Fruit fly (Drosophila melanogaster) whole organism, embryonic: ENCODE data around the gene kek4.

Experiments used
- Atf-2 ChIP-seq: fragments of 200-800 bp; sonication (Bioruptor generic); optimal IDR thresholded peaks from 2 replicates; lab custom pipeline; 2016; ENCODE audit warnings: missing biosample characterization, missing genetic modification characterization
- BEAF-32 ChIP-seq: fragments of 200-800 bp; sonication (Bioruptor generic); optimal IDR thresholded peaks from 3 replicates; lab custom pipeline; 2017; ENCODE audit warnings: missing biosample characterization, missing genetic modification characterization, mild to moderate bottlenecking, moderate library complexity, missing genetic modification reagents
- CG10147 ChIP-seq: fragments of 200-800 bp; sonication (Bioruptor generic); optimal IDR thresholded peaks from 2 replicates; lab custom pipeline; 2019; ENCODE audit warnings: missing biosample characterization, mild to moderate bottlenecking, missing genetic modification characterization, moderate library complexity
- CG10274 ChIP-seq: fragments of 200-800 bp; sonication (Bioruptor generic); optimal IDR thresholded peaks from 3 replicates; lab custom pipeline; 2017; ENCODE audit warnings: missing biosample characterization, mild to moderate bottlenecking, missing genetic modification characterization
- CG11504 ChIP-seq: fragments of 200-800 bp; sonication (Bioruptor generic); optimal IDR thresholded peaks from 3 replicates; lab custom pipeline; 2019; ENCODE audit warnings: missing biosample characterization, mild to moderate bottlenecking, missing genetic modification characterization, moderate library complexity
- CG12104 ChIP-seq: fragments of 200-800 bp; sonication (Bioruptor generic); optimal IDR thresholded peaks from 3 replicates; lab custom pipeline; 2016; ENCODE audit warnings: missing biosample characterization, missing genetic modification characterization
- CG13123 ChIP-seq: fragments of 200-800 bp; sonication (Bioruptor generic); optimal IDR thresholded peaks from 2 replicates; lab custom pipeline; 2016; ENCODE audit warnings: missing biosample characterization, missing genetic modification characterization
- CG13424 ChIP-seq: fragments of 200-800 bp; sonication (Bioruptor generic); optimal IDR thresholded peaks from 2 replicates; lab custom pipeline; 2019; ENCODE audit warnings: missing biosample characterization, mild to moderate bottlenecking, missing genetic modification characterization, moderate library complexity
- CG14441 ChIP-seq: fragments of 200-800 bp; sonication (Bioruptor generic); IDR thresholded peaks from 2 replicates; pipeline ENCODE4 v1.3.6; 2022; ENCODE audit warnings: missing biosample characterization, missing genetic modification characterization
- CG14710 ChIP-seq: fragments of 200-800 bp; sonication (Bioruptor generic); optimal IDR thresholded peaks from 3 replicates; lab custom pipeline; 2019; ENCODE audit warnings: missing biosample characterization, mild to moderate bottlenecking, missing genetic modification characterization, moderate library complexity
- CG1602 ChIP-seq: fragments of 200-800 bp; sonication (Bioruptor generic); optimal IDR thresholded peaks from 3 replicates; lab custom pipeline; 2016; ENCODE audit warnings: missing biosample characterization, missing genetic modification characterization
- CG16815 ChIP-seq: fragments of 200-800 bp; sonication (Bioruptor generic); optimal IDR thresholded peaks from 3 replicates; lab custom pipeline; 2017; ENCODE audit warnings: missing biosample characterization, mild to moderate bottlenecking, missing genetic modification characterization
- CG17328 ChIP-seq: fragments of 200-800 bp; sonication (Bioruptor generic); IDR thresholded peaks from 2 replicates; pipeline ENCODE4 v1.3.6; 2022; ENCODE audit warnings: missing biosample characterization, missing genetic modification characterization
- CG17385 ChIP-seq: fragments of 200-800 bp; sonication (Bioruptor generic); optimal IDR thresholded peaks from 3 replicates; lab custom pipeline; 2018; ENCODE audit warnings: missing biosample characterization, mild to moderate bottlenecking, missing genetic modification characterization
- CG1792 ChIP-seq: fragments of 200-800 bp; sonication (Bioruptor generic); optimal IDR thresholded peaks from 2 replicates; lab custom pipeline; 2016; ENCODE audit warnings: missing biosample characterization, missing genetic modification characterization
- CG1832 ChIP-seq: fragments of 200-800 bp; sonication (Bioruptor generic); optimal IDR thresholded peaks from 2 replicates; lab custom pipeline; 2017; ENCODE audit warnings: missing biosample characterization, mild to moderate bottlenecking, missing genetic modification characterization, inconsistent platforms
- CG4282 ChIP-seq: fragments of 200-800 bp; sonication (Bioruptor generic); optimal IDR thresholded peaks from 2 replicates; lab custom pipeline; 2016; ENCODE audit warnings: missing biosample characterization, missing genetic modification characterization
- CG4404 ChIP-seq: fragments of 200-800 bp; sonication (Bioruptor generic); IDR thresholded peaks from 2 replicates; pipeline ENCODE4 v1.3.6; 2022; ENCODE audit warnings: missing biosample characterization, missing genetic modification characterization
- CG6175 ChIP-seq: fragments of 200-800 bp; sonication (Bioruptor generic); IDR thresholded peaks from 3 replicates; pipeline ENCODE4 v1.3.6; 2022; ENCODE audit warnings: missing biosample characterization, missing genetic modification characterization
- CG6254 ChIP-seq: fragments of 200-800 bp; sonication (Bioruptor generic); optimal IDR thresholded peaks from 3 replicates; lab custom pipeline; 2017; ENCODE audit warnings: mild to moderate bottlenecking, missing biosample characterization, missing genetic modification reagents, missing genetic modification characterization
- CG6272 ChIP-seq: fragments of 200-800 bp; sonication (Bioruptor generic); IDR thresholded peaks from 2 replicates; pipeline ENCODE4 v1.3.6; 2022; ENCODE audit warnings: missing biosample characterization, missing genetic modification characterization
- CG7556 ChIP-seq: fragments of 200-800 bp; sonication (Bioruptor generic); optimal IDR thresholded peaks from 2 replicates; lab custom pipeline; 2017; ENCODE audit warnings: missing biosample characterization, mild to moderate bottlenecking, missing genetic modification characterization
- CG9215 ChIP-seq: fragments of 200-800 bp; sonication (Bioruptor generic); IDR thresholded peaks from 2 replicates; pipeline ENCODE4 v1.3.6; 2022; ENCODE audit warnings: missing biosample characterization, missing genetic modification characterization
- CG9727 ChIP-seq: fragments of 200-800 bp; sonication (Bioruptor generic); optimal IDR thresholded peaks from 3 replicates; lab custom pipeline; 2017; ENCODE audit warnings: missing biosample characterization, mild to moderate bottlenecking, missing genetic modification characterization
- CG9932 ChIP-seq: fragments of 200-800 bp; sonication (Bioruptor generic); IDR thresholded peaks from 2 replicates; pipeline ENCODE4 v1.3.6; 2022; ENCODE audit warnings: missing biosample characterization, missing genetic modification characterization
- CHES-1-like ChIP-seq: fragments of 200-800 bp; sonication (Bioruptor generic); optimal IDR thresholded peaks from 2 replicates; lab custom pipeline; 2016; ENCODE audit warnings: missing biosample characterization, missing genetic modification characterization
- Dfd ChIP-seq, 2 experiments: fragments of >200 bp; optimal IDR thresholded peaks; 2 replicates each; lab custom pipeline; 2017; ENCODE audit warnings: missing biosample characterization in 2 of 2, missing genetic modification characterization in 2 of 2
- Doc2 ChIP-seq: fragments of 200-800 bp; sonication (Bioruptor generic); IDR thresholded peaks from 2 replicates; pipeline ENCODE4 v1.3.6; 2022; ENCODE audit warnings: missing biosample characterization, missing genetic modification characterization
- Fer1 ChIP-seq: fragments of 200-800 bp; sonication (Bioruptor generic); optimal IDR thresholded peaks from 2 replicates; lab custom pipeline; 2017; ENCODE audit warnings: missing biosample characterization, mild to moderate bottlenecking, missing genetic modification characterization
- Hmr ChIP-seq: fragments of 200-800 bp; sonication (Bioruptor generic); optimal IDR thresholded peaks from 3 replicates; lab custom pipeline; 2017; ENCODE audit warnings: mild to moderate bottlenecking, missing biosample characterization, missing genetic modification reagents, missing genetic modification characterization
- MESR4 ChIP-seq: fragments of 200-800 bp; sonication (Bioruptor generic); optimal IDR thresholded peaks from 2 replicates; lab custom pipeline; 2018; ENCODE audit warnings: missing biosample characterization, mild to moderate bottlenecking, missing genetic modification characterization, moderate library complexity
- Mad ChIP-seq: fragments of 200-800 bp; sonication (Bioruptor generic); optimal IDR thresholded peaks from 2 replicates; lab custom pipeline; 2016; ENCODE audit warnings: missing biosample characterization, missing genetic modification characterization
- Poxn ChIP-seq: fragments of 200-800 bp; sonication (Bioruptor generic); IDR thresholded peaks from 2 replicates; pipeline ENCODE4 v1.3.6; 2022; ENCODE audit warnings: missing biosample characterization, missing genetic modification characterization
- Ptx1 ChIP-seq: fragments of 200-800 bp; sonication (Bioruptor generic); IDR thresholded peaks from 2 replicates; pipeline ENCODE4 v1.3.6; 2022; ENCODE audit warnings: missing biosample characterization, missing genetic modification characterization
- Six4 ChIP-seq: fragments of 200-800 bp; sonication (Bioruptor generic); optimal IDR thresholded peaks from 2 replicates; lab custom pipeline; 2016; ENCODE audit warnings: missing biosample characterization, missing genetic modification characterization
- Xbp1 ChIP-seq: fragments of 200-800 bp; sonication (Bioruptor generic); optimal IDR thresholded peaks from 3 replicates; lab custom pipeline; 2016; ENCODE audit warnings: missing biosample characterization, mild to moderate bottlenecking, missing genetic modification characterization
- ac ChIP-seq: fragments of 200-800 bp; sonication (Bioruptor generic); optimal IDR thresholded peaks from 3 replicates; lab custom pipeline; 2017; ENCODE audit warnings: missing biosample characterization, mild to moderate bottlenecking, missing genetic modification characterization
- aop ChIP-seq: fragments of 200-800 bp; sonication (Bioruptor generic); IDR thresholded peaks from 2 replicates; pipeline ENCODE4 v1.3.6; 2022; ENCODE audit warnings: missing biosample characterization, missing genetic modification characterization
- cg ChIP-seq: fragments of 200-800 bp; sonication (Bioruptor generic); optimal IDR thresholded peaks from 3 replicates; lab custom pipeline; 2019; ENCODE audit warnings: missing biosample characterization, mild to moderate bottlenecking, missing genetic modification characterization, moderate library complexity
- chif ChIP-seq, 2 experiments: fragments of 200-800 bp; sonication (Bioruptor generic); optimal IDR thresholded peaks; 3 replicates each; lab custom pipeline; 2016; ENCODE audit warnings: missing biosample characterization in 2 of 2, missing genetic modification characterization in 2 of 2
- da ChIP-seq: fragments of 200-800 bp; sonication (Bioruptor generic); optimal IDR thresholded peaks from 2 replicates; lab custom pipeline; 2016; ENCODE audit warnings: missing biosample characterization, missing genetic modification characterization
- fd64A ChIP-seq: fragments of 200-800 bp; sonication (Bioruptor generic); optimal IDR thresholded peaks from 3 replicates; lab custom pipeline; 2018; ENCODE audit warnings: missing biosample characterization, mild to moderate bottlenecking, missing genetic modification characterization
- fu2 ChIP-seq: fragments of 200-800 bp; sonication (Bioruptor generic); optimal IDR thresholded peaks from 2 replicates; lab custom pipeline; 2016; ENCODE audit warnings: missing biosample characterization, missing genetic modification characterization
- grn ChIP-seq: fragments of 200-800 bp; sonication (Bioruptor generic); optimal IDR thresholded peaks from 3 replicates; lab custom pipeline; 2017; ENCODE audit warnings: missing biosample characterization, missing genetic modification characterization
- gt ChIP-seq: fragments of 200-800 bp; sonication (Bioruptor generic); IDR thresholded peaks from 2 replicates; pipeline ENCODE4 v1.3.6; 2022; ENCODE audit warnings: missing biosample characterization, missing genetic modification characterization
- pfk ChIP-seq: fragments of 200-800 bp; sonication (Bioruptor generic); optimal IDR thresholded peaks from 2 replicates; lab custom pipeline; 2018; ENCODE audit warnings: missing biosample characterization, mild to moderate bottlenecking, missing genetic modification characterization, moderate library complexity
- sna ChIP-seq: fragments of 200-800 bp; sonication (Bioruptor generic); IDR thresholded peaks from 2 replicates; pipeline ENCODE4 v1.3.6; 2022; ENCODE audit warnings: missing biosample characterization, missing genetic modification characterization; ENCODE audit not compliant: partially characterized antibody
- tna ChIP-seq: fragments of 200-800 bp; sonication (Bioruptor generic); IDR thresholded peaks from 2 replicates; pipeline ENCODE4 v1.3.6; 2022; ENCODE audit warnings: missing biosample characterization, missing genetic modification characterization; ENCODE audit not compliant: partially characterized antibody
- tx ChIP-seq: fragments of 200-800 bp; sonication (Bioruptor generic); optimal IDR thresholded peaks from 2 replicates; lab custom pipeline; 2016; ENCODE audit warnings: missing biosample characterization, missing genetic modification characterization

The kek4 gene

DNA sequence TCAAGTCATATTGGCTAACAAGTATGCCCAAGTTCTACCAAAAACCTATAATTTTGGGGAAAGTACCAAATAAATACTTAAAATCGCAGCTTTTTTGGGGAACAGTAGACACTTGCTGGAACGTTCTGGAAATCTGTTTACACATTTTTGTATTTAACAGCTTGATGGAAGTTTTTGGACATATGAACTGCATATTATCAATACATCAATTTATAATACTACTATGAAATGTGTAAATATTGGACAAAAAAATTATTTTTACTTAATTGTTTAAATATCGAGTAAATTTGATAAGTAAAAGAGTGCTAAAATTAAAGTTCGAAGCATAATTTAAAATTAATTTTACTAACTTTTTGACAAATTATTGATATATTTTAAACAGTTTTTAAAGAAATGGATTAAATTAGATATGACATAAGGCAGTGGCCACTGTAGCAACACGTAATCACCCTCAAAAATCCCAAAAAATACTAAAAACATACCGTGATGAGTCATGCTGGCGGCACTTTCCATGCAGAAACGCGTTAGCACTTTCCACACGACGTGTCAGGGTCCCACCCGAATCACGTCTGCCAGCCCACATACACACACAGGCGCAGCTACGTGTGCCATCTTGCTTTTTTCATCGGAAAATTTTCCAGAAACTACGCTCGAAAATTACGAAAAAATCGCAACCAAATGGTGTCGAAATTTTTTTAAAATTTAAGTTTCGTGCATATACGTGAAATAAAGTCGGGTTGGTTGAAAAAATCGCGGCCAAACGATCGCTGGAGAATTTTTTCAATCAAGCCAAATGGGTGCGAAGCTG lies 50.0 kb downstream of the kek4 start, which contains the start of gene Sirt1 (continued):
- TF ChIP-seq ac = no peak
- TF ChIP-seq CG14441 (GFP tag; lab: Robert Waterston, UW) = peak; percentile 75
- peak; percentile 91 for TF ChIP-seq CG1602 (GFP tag; lab: Kevin White, UChicago)
- 0 out of 2 replicates have a peak, but pooled peaks have one; percentile 27 for TF ChIP-seq gt (GFP tag; lab: Robert Waterston, UW)
- peak; percentile 85 for TF ChIP-seq CG10147 (GFP tag; lab: Kevin White, UChicago)
- peak; percentile 92 for TF ChIP-seq CG7556
- peak; percentile 65 for TF ChIP-seq Fer1 (GFP tag; lab: Kevin White, UChicago)
- peak; percentile 93 for TF ChIP-seq CG13424
- TF ChIP-seq CG14710 (tag; lab: Kevin White, UChicago) = peak; percentile 92
- TF ChIP-seq CG9932 (GFP tag; lab: Robert Waterston, UW) = peak; percentile 83
- peak; percentile 77 for TF ChIP-seq CG17385 (GFP tag; lab: Kevin White, UChicago)
- TF ChIP-seq aop = no peak
- TF ChIP-seq CG6272 (GFP tag; lab: Robert Waterston, UW) = peak; percentile 63
- TF ChIP-seq CG6254 (GFP tag; lab: Kevin White, UChicago) = peak; percentile 43
- TF ChIP-seq BEAF-32 (GFP tag; lab: Kevin White, UChicago) = peak; percentile 25
- TF ChIP-seq CG4282 = peak; percentile 41
- no peak for TF ChIP-seq CHES-1-like
- peak; percentile 4 for TF ChIP-seq CG1792 (GFP tag; lab: Kevin White, UChicago)
- TF ChIP-seq CG9727 (GFP tag; lab: Kevin White, UChicago) = peak; percentile 93
- TF ChIP-seq CG11504 (tag; lab: Kevin White, UChicago) = peak; percentile 91
- no peak for TF ChIP-seq tna (GFP tag; lab: Robert Waterston, UW)
- peak; percentile 88 for TF ChIP-seq CG9215 (GFP tag; lab: Robert Waterston, UW)
- peak; percentile 23 to 70 for TF ChIP-seq chif (GFP tag; optimal IDR thresholded peaks at IDR 0.05; lab: Kevin White, UChicago)
- TF ChIP-seq CG4404 (GFP tag; lab: Robert Waterston, UW) = peak; percentile 86
- TF ChIP-seq sna (GFP tag; lab: Robert Waterston, UW) = no peak
- 0 out of 3 replicates have a peak, but pooled peaks have one; percentile 36 for TF ChIP-seq CG6175 (GFP tag; lab: Robert Waterston, UW)
- peak; percentile 87 for TF ChIP-seq cg (GFP tag; lab: Kevin White, UChicago)
- peak; percentile 6 for TF ChIP-seq Atf-2 (GFP tag; lab: Kevin White, UChicago)
- peak; percentile 42; the same call in 1 of the 2 replicates for TF ChIP-seq CG17328 (GFP tag; lab: Robert Waterston, UW)
- TF ChIP-seq MESR4 (GFP tag; lab: Kevin White, UChicago) = peak; percentile 99
- peak; percentile 86 for TF ChIP-seq Hmr (GFP tag; lab: Kevin White, UChicago)
- peak; percentile 88 for TF ChIP-seq CG12104 (GFP tag; lab: Kevin White, UChicago)
- TF ChIP-seq Poxn (GFP tag; lab: Robert Waterston, UW) = peak; percentile 53
- no peak for TF ChIP-seq fd64A
- no peak for TF ChIP-seq CG1832 (GFP tag; lab: Kevin White, UChicago)
- no peak for TF ChIP-seq Dfd (GFP tag; optimal IDR thresholded peaks at IDR 0.05; lab: Kevin White, UChicago)
- TF ChIP-seq CG10274 (GFP tag; lab: Kevin White, UChicago) = peak; percentile 43
- no peak for TF ChIP-seq grn (GFP tag; lab: Kevin White, UChicago)
- TF ChIP-seq fu2 (GFP tag; lab: Kevin White, UChicago) = peak; percentile 57
- TF ChIP-seq Xbp1 (GFP tag; lab: Kevin White, UChicago) = peak; percentile 92
- no peak for TF ChIP-seq da (GFP tag; lab: Kevin White, UChicago)
- TF ChIP-seq Ptx1 (GFP tag; lab: Robert Waterston, UW) = peak; percentile 89
- peak; percentile 91 for TF ChIP-seq CG16815
- no peak for TF ChIP-seq pfk (GFP tag; lab: Kevin White, UChicago)
- peak; percentile 46 for TF ChIP-seq Mad (GFP tag; lab: Kevin White, UChicago)
- peak; percentile 26 for TF ChIP-seq tx (GFP tag; lab: Kevin White, UChicago)
- peak; percentile 83 for TF ChIP-seq Six4
- TF ChIP-seq Doc2 (GFP tag; lab: Robert Waterston, UW) = peak; percentile 8; the same call in 1 of the 2 replicates
- peak; percentile 72 for TF ChIP-seq CG13123
